Worm (Caenorhabditis elegans) whole organism, young adult: Measurements from ENCODE around the gene cyp-43A1.

Experiments used
- F10E7.11 ChIP-seq: sonication (generic microtip); optimal IDR thresholded peaks from 2 replicates; lab custom pipeline; 2017; ENCODE audit warnings: mild to moderate bottlenecking, missing genetic modification characterization, moderate library complexity, missing compliant biosample characterization
- tbx-9 ChIP-seq: sonication (generic microtip); optimal IDR thresholded peaks from 2 replicates; lab custom pipeline; 2016; ENCODE audit warnings: borderline replicate concordance, missing genetic modification characterization, inconsistent platforms, missing compliant biosample characterization

- TF ChIP-seq F10E7.11 (tag; lab: Kevin White, UChicago) (no peak), tbx-9 (tag; lab: Kevin White, UChicago) (no peak)
These were observed 843 bp upstream of the cyp-43A1 start for ce11 chrX:5713479-5713878.
